Worm (Caenorhabditis elegans) whole organism, young adult: Measurements from ENCODE around the gene sbt-1.

Experiments used
- F22D6.2 ChIP-seq: sonication (generic microtip); optimal IDR thresholded peaks from 2 replicates; lab custom pipeline; 2016; ENCODE audit warnings: mild to moderate bottlenecking, missing genetic modification characterization, missing compliant biosample characterization
- F33H1.4 ChIP-seq: fragments of 200-800 bp; sonication (Bioruptor generic); IDR thresholded peaks from 2 replicates; pipeline ENCODE4 v1.3.6; 2022; ENCODE audit warnings: missing genetic modification reagents, missing genetic modification characterization, missing compliant biosample characterization
- him-1 ChIP-seq: sonication (generic microtip); optimal IDR thresholded peaks from 2 replicates; lab custom pipeline; 2016; ENCODE audit warnings: missing genotype, missing genetic modification reagents, missing genetic modification characterization, missing compliant biosample characterization
- madf-8 ChIP-seq: fragments of 200-800 bp; sonication (Bioruptor generic); conservative IDR thresholded peaks from 2 replicates; pipeline ENCODE4 v1.3.6; 2022; ENCODE audit warnings: missing genetic modification reagents, missing genetic modification characterization, missing compliant biosample characterization
- nhr-179 ChIP-seq: sonication (generic microtip); optimal IDR thresholded peaks from 2 replicates; lab custom pipeline; 2016; ENCODE audit warnings: mild to moderate bottlenecking, missing genetic modification characterization, missing compliant biosample characterization
- pha-4 ChIP-seq: fragments of 150-350 bp; sonication (generic microtip); optimal IDR thresholded peaks from 2 replicates; lab custom pipeline; 2014; ENCODE audit warnings: missing biosample characterization, missing genetic modification reagents, missing genetic modification characterization
- tbp1 ChIP-seq: fragments of 200-800 bp; sonication (Bioruptor generic); optimal IDR thresholded peaks from 2 replicates; lab custom pipeline; 2018; ENCODE audit warnings: mild to moderate bottlenecking, missing genetic modification characterization, missing compliant biosample characterization
- unc-62 ChIP-seq: fragments of 150-350 bp; optimal IDR thresholded peaks from 2 replicates; lab custom pipeline; 2014; ENCODE audit warnings: missing biosample characterization, missing genetic modification reagents, missing genetic modification characterization
- ztf-3 ChIP-seq: fragments of 200-800 bp; sonication (Bioruptor generic); optimal IDR thresholded peaks from 2 replicates; lab custom pipeline; 2018; ENCODE audit warnings: mild to moderate bottlenecking, missing genetic modification characterization, missing compliant biosample characterization

- no peak for TF ChIP-seq him-1 (tag; lab: Kevin White, UChicago)
- no peak for TF ChIP-seq tbp1
- no peak for TF ChIP-seq ztf-3 (GFP tag; lab: Kevin White, UChicago)
- no peak for TF ChIP-seq madf-8 (GFP tag; lab: Robert Waterston, UW)
- no peak for TF ChIP-seq unc-62
- TF ChIP-seq pha-4 (tag; lab: Kevin White, UChicago) = no peak
- TF ChIP-seq F33H1.4 (GFP tag; lab: Robert Waterston, UW) = no peak
- no peak for TF ChIP-seq nhr-179 (tag; lab: Kevin White, UChicago)
- TF ChIP-seq F22D6.2 = no peak
Measured at ce11 chrV:20815842-20816241, 12.8 kb downstream of the sbt-1 start, which contains the start of gene sshk-1.
